Worm (Caenorhabditis elegans) whole organism, L1 larva: Measurements from ENCODE around the gene nsph-4.1.

Experiments
- C04F5.9 ChIP-seq: sonication (generic microtip); optimal IDR thresholded peaks from 2 replicates; lab custom pipeline; 2016; ENCODE audit warnings: missing genetic modification characterization, missing compliant biosample characterization
- C16A3.4 ChIP-seq: fragments of 150-350 bp; optimal IDR thresholded peaks from 2 replicates; lab custom pipeline; 2014; ENCODE audit warnings: missing biosample characterization, missing genetic modification characterization
- alr-1 ChIP-seq: fragments of 200-800 bp; sonication (Bioruptor generic); optimal IDR thresholded peaks from 2 replicates; lab custom pipeline; 2018; ENCODE audit warnings: borderline replicate concordance, mild to moderate bottlenecking, missing genetic modification characterization, missing compliant biosample characterization
- ama-1 ChIP-seq: fragments of 150-350 bp; optimal IDR thresholded peaks from 2 replicates; lab custom pipeline; 2014
- ceh-63 ChIP-seq: fragments of 200-800 bp; sonication (Bioruptor generic); optimal IDR thresholded peaks from 2 replicates; lab custom pipeline; 2018; ENCODE audit warnings: mild to moderate bottlenecking, missing genetic modification characterization, missing compliant biosample characterization
- ceh-8 ChIP-seq: fragments of 200-800 bp; sonication (Bioruptor generic); optimal IDR thresholded peaks from 2 replicates; lab custom pipeline; 2018; ENCODE audit warnings: mild to moderate bottlenecking, missing genetic modification characterization, moderate library complexity, missing compliant biosample characterization
- ceh-88 ChIP-seq: fragments of 200-800 bp; sonication (Bioruptor generic); IDR thresholded peaks from 2 replicates; pipeline ENCODE4 v1.3.6; 2022; ENCODE audit warnings: missing genetic modification characterization, missing compliant biosample characterization
- ceh-90 ChIP-seq: sonication (generic microtip); optimal IDR thresholded peaks from 2 replicates; lab custom pipeline; 2016; ENCODE audit warnings: missing genetic modification characterization, missing compliant biosample characterization
- dsc-1 ChIP-seq: sonication (generic microtip); optimal IDR thresholded peaks from 2 replicates; lab custom pipeline; 2016; ENCODE audit warnings: mild to moderate bottlenecking, missing genetic modification characterization, missing compliant biosample characterization
- efl-1 ChIP-seq, 4 experiments: fragments of 150-350 bp; optimal IDR thresholded peaks in 3 of 4; peaks in 1 of 4; 1 replicate in 1 of 4; 2 replicates in 3 of 4; lab custom pipeline; 2014; ENCODE audit warnings: missing biosample characterization in 2 of 4, missing genetic modification characterization in 2 of 4, missing genetic modification reagents in 2 of 4
- egl-13 ChIP-seq: sonication (generic microtip); optimal IDR thresholded peaks from 2 replicates; lab custom pipeline; 2016; ENCODE audit warnings: missing genotype, missing genetic modification reagents, missing genetic modification characterization, missing compliant biosample characterization
- elt-2 ChIP-seq: sonication (generic microtip); optimal IDR thresholded peaks from 2 replicates; lab custom pipeline; 2016; ENCODE audit warnings: missing genetic modification characterization, mild to moderate bottlenecking, inconsistent platforms, missing compliant biosample characterization, missing genetic modification reagents
- elt-3 ChIP-seq, 6 experiments: fragments of 150-350 bp in 1 of 6; sonication (generic microtip); optimal IDR thresholded peaks; 2 replicates each; lab custom pipeline; 2017 to 2018; ENCODE audit warnings: missing biosample characterization in 6 of 6, missing genetic modification characterization in 6 of 6, inconsistent platforms in 1 of 6
- fkh-8 ChIP-seq: sonication (generic microtip); optimal IDR thresholded peaks from 2 replicates; lab custom pipeline; 2016; ENCODE audit warnings: mild to moderate bottlenecking, missing genetic modification characterization, missing compliant biosample characterization
- fos-1 ChIP-seq: fragments of 150-350 bp; optimal IDR thresholded peaks from 2 replicates; lab custom pipeline; 2014; ENCODE audit warnings: missing biosample characterization, missing genetic modification characterization
- hlh-17 ChIP-seq: fragments of 200-800 bp; sonication (Bioruptor generic); optimal IDR thresholded peaks from 2 replicates; lab custom pipeline; 2018; ENCODE audit warnings: missing genetic modification characterization, mild to moderate bottlenecking, missing compliant biosample characterization, moderate library complexity, borderline replicate concordance
- hlh-4 ChIP-seq: sonication (generic microtip); optimal IDR thresholded peaks from 2 replicates; lab custom pipeline; 2016; ENCODE audit warnings: mild to moderate bottlenecking, missing genetic modification characterization, missing compliant biosample characterization
- hpl-2 ChIP-seq: fragments of 150-350 bp; optimal IDR thresholded peaks from 2 replicates; lab custom pipeline; 2014; ENCODE audit warnings: missing biosample characterization, missing genetic modification reagents, missing genetic modification characterization
- irx-1 ChIP-seq: sonication (generic microtip); optimal IDR thresholded peaks from 2 replicates; lab custom pipeline; 2016; ENCODE audit warnings: missing genetic modification characterization, missing compliant biosample characterization
- isw-1 ChIP-seq: fragments of 200-800 bp; sonication (Bioruptor generic); IDR thresholded peaks from 2 replicates; pipeline ENCODE4 v1.3.6; 2022; ENCODE audit warnings: missing genetic modification characterization, missing compliant biosample characterization
- jun-1 ChIP-seq: fragments of 150-350 bp; optimal IDR thresholded peaks from 2 replicates; lab custom pipeline; 2014; ENCODE audit warnings: missing biosample characterization, missing genetic modification reagents, missing genetic modification characterization
- lin-13 ChIP-seq: fragments of 150-350 bp; optimal IDR thresholded peaks from 2 replicates; lab custom pipeline; 2014; ENCODE audit warnings: missing biosample characterization, missing genetic modification reagents, missing genetic modification characterization
- lin-35 ChIP-seq, 2 experiments: fragments of 150-350 bp; optimal IDR thresholded peaks; 2 replicates each; lab custom pipeline; 2014; ENCODE audit warnings: missing biosample characterization in 2 of 2, missing genetic modification characterization in 2 of 2, missing genetic modification reagents in 2 of 2
- lir-3 ChIP-seq: sonication (generic microtip); optimal IDR thresholded peaks from 2 replicates; lab custom pipeline; 2016; ENCODE audit warnings: mild to moderate bottlenecking, missing genetic modification characterization, moderate library complexity, missing compliant biosample characterization; ENCODE audit not compliant: poor library complexity
- mab-9 ChIP-seq: fragments of 200-800 bp; sonication (Bioruptor generic); IDR thresholded peaks from 2 replicates; pipeline ENCODE4 v1.3.6; 2022; ENCODE audit warnings: missing genetic modification reagents, missing genetic modification characterization, missing compliant biosample characterization
- mdl-1 ChIP-seq, 2 experiments: fragments of 150-350 bp; optimal IDR thresholded peaks; 2 replicates each; lab custom pipeline; 2014 to 2017; ENCODE audit warnings: missing biosample characterization in 2 of 2, missing genetic modification characterization in 2 of 2, inconsistent platforms in 1 of 2
- mep-1 ChIP-seq: fragments of 150-350 bp; optimal IDR thresholded peaks from 2 replicates; lab custom pipeline; 2014; ENCODE audit warnings: missing biosample characterization, missing genetic modification characterization
- nhr-11 ChIP-seq: fragments of 150-350 bp; optimal IDR thresholded peaks from 2 replicates; lab custom pipeline; 2014; ENCODE audit warnings: missing biosample characterization, missing genetic modification characterization
- nhr-12 ChIP-seq: sonication (generic microtip); optimal IDR thresholded peaks from 2 replicates; lab custom pipeline; 2017; ENCODE audit warnings: missing biosample characterization, missing genetic modification characterization
- nhr-19 ChIP-seq: fragments of 200-800 bp; sonication (Bioruptor generic); conservative IDR thresholded peaks from 2 replicates; pipeline ENCODE4 v1.3.6; 2022; ENCODE audit warnings: missing genetic modification characterization, missing compliant biosample characterization
- nhr-76 ChIP-seq: sonication (generic microtip); optimal IDR thresholded peaks from 2 replicates; lab custom pipeline; 2017; ENCODE audit warnings: missing biosample characterization, missing genetic modification characterization
- nhr-77 ChIP-seq: fragments of 150-350 bp; optimal IDR thresholded peaks from 2 replicates; lab custom pipeline; 2014; ENCODE audit warnings: missing biosample characterization, missing genetic modification characterization
- pag-3 ChIP-seq: sonication (generic microtip); optimal IDR thresholded peaks from 2 replicates; lab custom pipeline; 2017; ENCODE audit warnings: missing genetic modification characterization, mild to moderate bottlenecking, missing compliant biosample characterization, antibody characterized with exemption, borderline replicate concordance; ENCODE audit not compliant: insufficient read depth
- pqm-1 ChIP-seq: sonication (generic microtip); optimal IDR thresholded peaks from 3 replicates; lab custom pipeline; 2017; ENCODE audit warnings: missing biosample characterization, missing genetic modification characterization
- rnt-1 ChIP-seq: sonication (generic microtip); optimal IDR thresholded peaks from 2 replicates; lab custom pipeline; 2016; ENCODE audit warnings: mild to moderate bottlenecking, missing genetic modification characterization, moderate library complexity, missing compliant biosample characterization
- skn-1 ChIP-seq: fragments of 150-350 bp; optimal IDR thresholded peaks from 2 replicates; lab custom pipeline; 2014; ENCODE audit warnings: missing biosample characterization, missing genetic modification characterization
- snpc-4 ChIP-seq: fragments of 150-350 bp; optimal IDR thresholded peaks from 2 replicates; lab custom pipeline; 2014; ENCODE audit warnings: missing biosample characterization, missing genetic modification characterization
- snu-23 ChIP-seq: sonication (generic microtip); optimal IDR thresholded peaks from 2 replicates; lab custom pipeline; 2016; ENCODE audit warnings: missing genetic modification characterization, missing compliant biosample characterization
- swsn-7 ChIP-seq: sonication (generic microtip); optimal IDR thresholded peaks from 2 replicates; lab custom pipeline; 2016; ENCODE audit warnings: missing genetic modification characterization, missing compliant biosample characterization
- tbx-2 ChIP-seq: sonication (generic microtip); optimal IDR thresholded peaks from 2 replicates; lab custom pipeline; 2016; ENCODE audit warnings: missing genetic modification characterization, missing compliant biosample characterization
- tlp-1 ChIP-seq: fragments of 150-350 bp; optimal IDR thresholded peaks from 2 replicates; lab custom pipeline; 2014; ENCODE audit warnings: missing biosample characterization, missing genetic modification characterization
- vab-15 ChIP-seq: sonication (generic microtip); optimal IDR thresholded peaks from 2 replicates; lab custom pipeline; 2017; ENCODE audit warnings: missing genotype, mild to moderate bottlenecking, missing genetic modification characterization, missing compliant biosample characterization
- xbp-1 ChIP-seq: sonication (generic microtip); optimal IDR thresholded peaks from 2 replicates; lab custom pipeline; 2016; ENCODE audit warnings: missing genetic modification characterization, missing compliant biosample characterization

The nsph-4.1 gene

ce11 chrIV:5209390-5209789 lies 17.3 kb upstream of the nsph-4.1 start, which contains the start of the genes Y59E9AL.36 and nbet-1 (continued):
- TF ChIP-seq jun-1 (tag; lab: Kevin White, UChicago) (peak; percentile 60), ceh-63 (GFP tag; lab: Kevin White, UChicago) (no peak), fos-1 (peak; percentile 57), rnt-1 (tag; lab: Kevin White, UChicago) (peak; percentile 84), mep-1 (peak; percentile 86), efl-1 (optimal IDR thresholded peaks at IDR 0.05; lab: Kevin White, UChicago) (peak; percentile 89 to 91), efl-1 (GFP tag; optimal IDR thresholded peaks at IDR 0.05 in 1 of 2; lab: Kevin White, UChicago) (peak; percentile 89 to 99), xbp-1 (tag; lab: Kevin White, UChicago) (peak; percentile 81), nhr-12 (tag; lab: Kevin White, UChicago) (no peak), nhr-76 (no peak), snu-23 (peak; percentile 84), mdl-1 (tag; optimal IDR thresholded peaks at IDR 0.05; lab: Kevin White, UChicago) (peak in 1 of 2 experiments; percentile 78), elt-2 (tag; lab: Kevin White, UChicago) (peak; percentile 15), skn-1 (tag; lab: Kevin White, UChicago) (peak; percentile 70), irx-1 (tag; lab: Kevin White, UChicago) (peak; percentile 61), nhr-19 (GFP tag; lab: Robert Waterston, UW) (peak; percentile 53), alr-1 (no peak), C16A3.4 (tag; lab: Kevin White, UChicago) (peak; percentile 90), nhr-77 (peak; percentile 64), pqm-1 (tag; lab: Kevin White, UChicago) (no peak), isw-1 (GFP tag; lab: Robert Waterston, UW) (peak; percentile 64), ama-1 (lab: Kevin White, UChicago) (no peak), snpc-4 (tag; lab: Kevin White, UChicago) (peak; percentile 45), egl-13 (tag; lab: Kevin White, UChicago) (no peak), C04F5.9 (tag; lab: Kevin White, UChicago) (peak; percentile 41), lir-3 (no peak), pag-3 (tag; lab: Kevin White, UChicago) (no peak), hlh-4 (tag; lab: Kevin White, UChicago) (no peak), tlp-1 (no peak), hpl-2 (GFP tag; lab: Kevin White, UChicago) (peak; percentile 15), ceh-88 (peak; percentile 35; the same call in 1 of the 2 replicates), ceh-8 (GFP tag; lab: Kevin White, UChicago) (no peak), lin-35 (GFP tag; optimal IDR thresholded peaks at IDR 0.05; lab: Kevin White, UChicago) (peak; percentile 86 to 95), lin-13 (GFP tag; lab: Kevin White, UChicago) (peak; percentile 61), fkh-8 (tag; lab: Kevin White, UChicago) (peak; percentile 55), ceh-90 (tag; lab: Kevin White, UChicago) (no peak), dsc-1 (tag; lab: Kevin White, UChicago) (peak; percentile 51), vab-15 (peak; percentile 56), swsn-7 (tag; lab: Kevin White, UChicago) (peak; percentile 63)

DNA sequence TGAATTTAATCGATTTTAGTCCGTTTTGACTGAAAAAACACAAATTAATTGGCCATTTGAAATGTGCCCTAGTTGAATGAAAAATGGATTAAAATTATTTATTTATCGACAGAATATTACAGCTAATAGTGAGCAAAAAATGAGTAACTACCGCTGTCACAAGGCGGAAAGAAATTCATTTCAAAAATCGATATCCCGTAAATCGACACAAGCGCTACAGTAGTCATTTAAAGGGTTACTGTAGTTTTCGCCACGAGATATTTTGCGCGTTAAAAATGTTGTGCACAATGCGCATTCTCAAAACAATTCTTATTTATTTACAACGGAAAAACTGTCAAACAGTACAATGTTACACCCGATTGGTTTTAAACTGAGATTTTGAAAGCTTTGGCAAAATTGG lies 16.0 kb upstream of the nsph-4.1 start:
- TF ChIP-seq hlh-17 (GFP tag; lab: Kevin White, UChicago) (no peak), tbx-2 (tag; lab: Kevin White, UChicago) (no peak), ceh-8 (GFP tag; lab: Kevin White, UChicago) (no peak), nhr-11 (tag; lab: Kevin White, UChicago) (no peak), elt-3 (tag; optimal IDR thresholded peaks at IDR 0.05; lab: Kevin White, UChicago) (no peak), lin-13 (GFP tag; lab: Kevin White, UChicago) (no peak), egl-13 (tag; lab: Kevin White, UChicago) (no peak), mab-9 (no peak)
